Worm (Caenorhabditis elegans) whole organism, late embryonic: ENCODE data around the gene atf-4.

ENCODE experiments used
- F13H6.1 ChIP-seq: sonication (generic microtip); optimal IDR thresholded peaks from 2 replicates; lab custom pipeline; 2016; ENCODE audit warnings: missing genetic modification characterization, missing compliant biosample characterization
- K02D7.2 ChIP-seq: sonication (generic microtip); optimal IDR thresholded peaks from 2 replicates; lab custom pipeline; 2017; ENCODE audit warnings: mild to moderate bottlenecking, missing genetic modification characterization, missing compliant biosample characterization
- Y22D7AL.16 ChIP-seq: sonication (generic microtip); optimal IDR thresholded peaks from 2 replicates; lab custom pipeline; 2016; ENCODE audit warnings: missing genetic modification characterization, missing compliant biosample characterization
- ahr-1 ChIP-seq: sonication (generic microtip); optimal IDR thresholded peaks from 2 replicates; lab custom pipeline; 2016; ENCODE audit warnings: missing genetic modification characterization, missing compliant biosample characterization
- ama-1 ChIP-seq: fragments of 150-350 bp; optimal IDR thresholded peaks from 2 replicates; lab custom pipeline; 2014
- ceh-14 ChIP-seq: sonication (generic microtip); optimal IDR thresholded peaks from 2 replicates; lab custom pipeline; 2016; ENCODE audit warnings: missing genotype, missing genetic modification characterization, missing compliant biosample characterization
- ceh-18 ChIP-seq: sonication (generic microtip); optimal IDR thresholded peaks from 2 replicates; lab custom pipeline; 2016; ENCODE audit warnings: missing genetic modification characterization, missing compliant biosample characterization
- ceh-2 ChIP-seq: sonication (generic microtip); optimal IDR thresholded peaks from 2 replicates; lab custom pipeline; 2016; ENCODE audit warnings: missing genotype, missing genetic modification characterization, missing compliant biosample characterization
- ceh-24 ChIP-seq: sonication (generic microtip); optimal IDR thresholded peaks from 2 replicates; lab custom pipeline; 2016; ENCODE audit warnings: mild to moderate bottlenecking, missing genetic modification characterization, missing compliant biosample characterization
- ceh-30 ChIP-seq: fragments of 150-350 bp; optimal IDR thresholded peaks from 2 replicates; lab custom pipeline; 2014; ENCODE audit warnings: missing biosample characterization, missing genetic modification characterization
- ceh-31 ChIP-seq: sonication (generic microtip); optimal IDR thresholded peaks from 2 replicates; lab custom pipeline; 2016; ENCODE audit warnings: missing genetic modification characterization, missing compliant biosample characterization
- ceh-34 ChIP-seq: sonication (generic microtip); optimal IDR thresholded peaks from 2 replicates; lab custom pipeline; 2016; ENCODE audit warnings: mild to moderate bottlenecking, missing genetic modification characterization, missing compliant biosample characterization
- ceh-48 ChIP-seq: sonication (generic microtip); optimal IDR thresholded peaks from 2 replicates; lab custom pipeline; 2016; ENCODE audit warnings: missing genetic modification characterization, inconsistent platforms, missing compliant biosample characterization
- ceh-6 ChIP-seq: fragments of 200-800 bp; sonication (Bioruptor generic); optimal IDR thresholded peaks from 2 replicates; lab custom pipeline; 2018; ENCODE audit warnings: mild to moderate bottlenecking, missing genetic modification characterization, missing compliant biosample characterization
- dmd-4 ChIP-seq: sonication (generic microtip); optimal IDR thresholded peaks from 2 replicates; lab custom pipeline; 2016; ENCODE audit warnings: borderline replicate concordance, missing genetic modification characterization, missing compliant biosample characterization
- dve-1 ChIP-seq: sonication (generic microtip); optimal IDR thresholded peaks from 2 replicates; lab custom pipeline; 2017; ENCODE audit warnings: antibody characterized with exemption, mild to moderate bottlenecking, missing genetic modification characterization, missing compliant biosample characterization
- elt-2 ChIP-seq: sonication (generic microtip); optimal IDR thresholded peaks from 2 replicates; lab custom pipeline; 2016; ENCODE audit warnings: missing genetic modification reagents, missing genetic modification characterization, missing compliant biosample characterization
- ets-4 ChIP-seq: sonication (generic microtip); optimal IDR thresholded peaks from 2 replicates; lab custom pipeline; 2016; ENCODE audit warnings: missing genetic modification characterization, missing compliant biosample characterization
- fax-1 ChIP-seq: sonication (generic microtip); optimal IDR thresholded peaks from 2 replicates; lab custom pipeline; 2016; ENCODE audit warnings: missing genotype, missing genetic modification characterization, missing compliant biosample characterization
- fkh-10 ChIP-seq: fragments of 150-350 bp; optimal IDR thresholded peaks from 2 replicates; lab custom pipeline; 2014; ENCODE audit warnings: missing biosample characterization, missing genetic modification reagents, missing genetic modification characterization
- gmeb-2 ChIP-seq: sonication (generic microtip); optimal IDR thresholded peaks from 2 replicates; lab custom pipeline; 2016; ENCODE audit warnings: missing genetic modification characterization, inconsistent platforms, missing compliant biosample characterization
- hlh-30 ChIP-seq: sonication (generic microtip); optimal IDR thresholded peaks from 2 replicates; lab custom pipeline; 2017; ENCODE audit warnings: antibody characterized with exemption, missing genetic modification characterization, missing compliant biosample characterization; ENCODE audit not compliant: insufficient read depth
- hlh-6 ChIP-seq: sonication (generic microtip); optimal IDR thresholded peaks from 2 replicates; lab custom pipeline; 2016; ENCODE audit warnings: missing genotype, missing genetic modification characterization, missing compliant biosample characterization
- hlh-8 ChIP-seq: sonication (generic microtip); optimal IDR thresholded peaks from 2 replicates; lab custom pipeline; 2016; ENCODE audit warnings: missing genotype, missing genetic modification characterization, missing compliant biosample characterization
- lin-11 ChIP-seq: fragments of 200-800 bp; sonication (Bioruptor generic); optimal IDR thresholded peaks from 2 replicates; lab custom pipeline; 2018; ENCODE audit warnings: mild to moderate bottlenecking, missing genetic modification characterization, missing compliant biosample characterization
- madf-2 ChIP-seq: sonication (generic microtip); optimal IDR thresholded peaks from 2 replicates; lab custom pipeline; 2017; ENCODE audit warnings: missing genetic modification characterization, missing compliant biosample characterization
- mec-3 ChIP-seq: sonication (generic microtip); optimal IDR thresholded peaks from 2 replicates; lab custom pipeline; 2016; ENCODE audit warnings: borderline replicate concordance, missing genetic modification characterization, missing compliant biosample characterization
- nfya-1 ChIP-seq: sonication (generic microtip); optimal IDR thresholded peaks from 2 replicates; lab custom pipeline; 2017; ENCODE audit warnings: missing genetic modification characterization, mild to moderate bottlenecking, missing compliant biosample characterization, antibody characterized with exemption, moderate library complexity
- npax-4 ChIP-seq: sonication (generic microtip); optimal IDR thresholded peaks from 2 replicates; lab custom pipeline; 2016; ENCODE audit warnings: missing genetic modification characterization, missing compliant biosample characterization
- pqm-1 ChIP-seq: sonication (generic microtip); optimal IDR thresholded peaks from 2 replicates; lab custom pipeline; 2016; ENCODE audit warnings: missing genetic modification characterization, missing compliant biosample characterization
- ref-2 ChIP-seq: sonication (generic microtip); optimal IDR thresholded peaks from 2 replicates; lab custom pipeline; 2016; ENCODE audit warnings: missing genetic modification characterization, missing compliant biosample characterization
- rnt-1 ChIP-seq: sonication (generic microtip); optimal IDR thresholded peaks from 2 replicates; lab custom pipeline; 2016; ENCODE audit warnings: missing genetic modification characterization, missing compliant biosample characterization
- sdc-2 ChIP-seq: sonication (generic microtip); optimal IDR thresholded peaks from 2 replicates; lab custom pipeline; 2016; ENCODE audit warnings: missing genotype, missing genetic modification characterization, missing compliant biosample characterization
- sox-2 ChIP-seq: fragments of 200-800 bp; sonication (Bioruptor generic); IDR thresholded peaks from 2 replicates; pipeline ENCODE4 v1.3.6; 2022; ENCODE audit warnings: missing genetic modification reagents, missing genetic modification characterization, missing compliant biosample characterization
- syd-9 ChIP-seq: sonication (generic microtip); optimal IDR thresholded peaks from 2 replicates; lab custom pipeline; 2016; ENCODE audit warnings: mild to moderate bottlenecking, missing genetic modification characterization, moderate library complexity, missing compliant biosample characterization
- tbx-2 ChIP-seq: sonication (generic microtip); optimal IDR thresholded peaks from 2 replicates; lab custom pipeline; 2016; ENCODE audit warnings: missing genetic modification characterization, missing compliant biosample characterization
- unc-55 ChIP-seq: sonication (generic microtip); optimal IDR thresholded peaks from 2 replicates; lab custom pipeline; 2017; ENCODE audit warnings: missing biosample characterization, missing genetic modification reagents, missing genetic modification characterization
- unc-86 ChIP-seq: sonication (generic microtip); optimal IDR thresholded peaks from 2 replicates; lab custom pipeline; 2016; ENCODE audit warnings: missing genetic modification characterization, missing compliant biosample characterization
- zip-5 ChIP-seq: sonication (generic microtip); optimal IDR thresholded peaks from 2 replicates; lab custom pipeline; 2016; ENCODE audit warnings: missing genetic modification characterization, missing compliant biosample characterization
- ztf-16 ChIP-seq: sonication (generic microtip); optimal IDR thresholded peaks from 2 replicates; lab custom pipeline; 2017; ENCODE audit warnings: missing genetic modification characterization, missing compliant biosample characterization

Gene atf-4

DNA sequence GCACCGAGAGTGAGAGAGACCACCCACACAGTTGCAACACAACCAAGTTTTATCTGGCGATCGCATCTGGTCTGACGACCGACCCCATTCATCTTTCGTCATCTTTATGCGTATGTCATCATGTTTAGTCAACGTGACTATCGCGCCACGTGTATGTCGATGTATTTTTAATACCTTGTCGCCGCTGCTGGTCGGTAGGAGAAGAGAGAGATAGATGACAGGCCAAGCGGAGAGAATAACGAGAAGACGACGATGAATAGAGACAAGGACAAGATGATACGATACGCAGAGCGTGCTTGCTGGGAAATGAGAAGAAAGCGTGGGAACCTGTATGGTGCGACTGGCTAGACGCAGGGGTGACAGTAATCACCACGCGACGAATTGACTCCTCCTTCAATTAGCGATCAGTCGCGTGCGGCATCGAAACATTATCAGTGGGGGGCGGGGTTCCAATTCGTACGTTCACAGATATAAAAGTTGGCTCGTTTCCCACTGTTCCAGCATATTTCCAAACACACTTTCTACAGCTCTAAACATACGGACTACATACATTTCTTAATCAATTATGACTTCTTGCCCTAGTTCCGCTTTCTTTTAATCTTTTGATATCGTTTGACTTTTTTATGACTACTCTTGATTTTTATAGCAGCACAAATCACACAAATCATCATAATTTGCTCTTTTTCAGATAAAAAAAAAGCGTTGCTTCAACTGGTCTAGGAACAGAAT is 20.1 kb downstream of the atf-4 start, which contains the start of gene tatn-1:
Gene tatn-1 (plus strand): TSS at position 689 of the 729 bp plus-strand sequence.
- TF ChIP-seq sox-2 (GFP tag; lab: Robert Waterston, UW) (no peak), unc-55 (GFP tag; lab: Kevin White, UChicago) (peak; percentile 56), ceh-48 (tag; lab: Kevin White, UChicago) (no peak), elt-2 (tag; lab: Kevin White, UChicago) (peak; percentile 24), ets-4 (tag; lab: Kevin White, UChicago) (no peak), dve-1 (peak; percentile 26), hlh-8 (tag; lab: Kevin White, UChicago) (no peak), sdc-2 (tag; lab: Kevin White, UChicago) (peak; percentile 14), fax-1 (tag; lab: Kevin White, UChicago) (no peak), pqm-1 (tag; lab: Kevin White, UChicago) (peak; percentile 13), hlh-30 (tag; lab: Kevin White, UChicago) (peak; percentile 29), hlh-6 (no peak), ceh-18 (peak; percentile 19), K02D7.2 (no peak), npax-4 (tag; lab: Kevin White, UChicago) (no peak), ahr-1 (tag; lab: Kevin White, UChicago) (no peak), ceh-6 (GFP tag; lab: Kevin White, UChicago) (no peak), ref-2 (tag; lab: Kevin White, UChicago) (peak; percentile 64), unc-86 (no peak), ceh-30 (tag; lab: Kevin White, UChicago) (no peak), tbx-2 (tag; lab: Kevin White, UChicago) (peak; percentile 20), rnt-1 (tag; lab: Kevin White, UChicago) (peak; percentile 75), nfya-1 (tag; lab: Kevin White, UChicago) (peak; percentile 16), ceh-14 (tag; lab: Kevin White, UChicago) (no peak), F13H6.1 (tag; lab: Kevin White, UChicago) (peak; percentile 38), Y22D7AL.16 (tag; lab: Kevin White, UChicago) (no peak)
- TF ChIP-seq, all 69 proteins: peak for 12

DNA sequence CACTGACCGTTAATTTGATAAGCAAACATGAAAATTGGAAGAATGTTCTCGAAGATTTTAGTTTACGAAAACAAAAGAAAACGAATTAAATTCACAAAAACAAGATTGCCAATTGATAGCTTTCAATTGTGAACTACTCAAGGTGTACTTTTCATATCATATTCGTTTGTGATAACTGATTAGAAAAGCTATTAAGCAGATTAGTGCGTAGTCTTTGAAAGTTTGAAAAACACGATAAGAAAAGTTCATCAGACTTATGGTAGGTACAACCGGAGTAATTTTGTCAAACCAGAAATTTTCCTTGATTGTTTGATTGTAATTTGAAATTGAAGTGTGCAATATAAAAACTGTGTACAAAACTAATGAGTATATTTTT is 23.1 kb downstream of the atf-4 start:
- no peak for TF ChIP-seq ceh-48 (tag; lab: Kevin White, UChicago)
- TF ChIP-seq ahr-1 (tag; lab: Kevin White, UChicago), result no peak
- no peak for TF ChIP-seq F13H6.1 (tag; lab: Kevin White, UChicago)
- TF ChIP-seq gmeb-2 (tag; lab: Kevin White, UChicago), result no peak
- no peak for TF ChIP-seq ceh-14 (tag; lab: Kevin White, UChicago)
- TF ChIP-seq zip-5, result no peak
- TF ChIP-seq mec-3 (tag; lab: Kevin White, UChicago), result no peak
- no peak for TF ChIP-seq hlh-30 (tag; lab: Kevin White, UChicago)
- no peak for TF ChIP-seq ceh-24
- no peak for TF ChIP-seq lin-11 (tag; lab: Kevin White, UChicago)
- no peak for TF ChIP-seq madf-2 (tag; lab: Kevin White, UChicago)
- no peak for TF ChIP-seq ceh-31 (tag; lab: Kevin White, UChicago)
- TF ChIP-seq ceh-2, result no peak
- no peak for TF ChIP-seq dve-1
- no peak for TF ChIP-seq ets-4 (tag; lab: Kevin White, UChicago)
- TF ChIP-seq unc-55 (GFP tag; lab: Kevin White, UChicago), result no peak
- no peak for TF ChIP-seq npax-4 (tag; lab: Kevin White, UChicago)
- TF ChIP-seq dmd-4, result no peak

DNA sequence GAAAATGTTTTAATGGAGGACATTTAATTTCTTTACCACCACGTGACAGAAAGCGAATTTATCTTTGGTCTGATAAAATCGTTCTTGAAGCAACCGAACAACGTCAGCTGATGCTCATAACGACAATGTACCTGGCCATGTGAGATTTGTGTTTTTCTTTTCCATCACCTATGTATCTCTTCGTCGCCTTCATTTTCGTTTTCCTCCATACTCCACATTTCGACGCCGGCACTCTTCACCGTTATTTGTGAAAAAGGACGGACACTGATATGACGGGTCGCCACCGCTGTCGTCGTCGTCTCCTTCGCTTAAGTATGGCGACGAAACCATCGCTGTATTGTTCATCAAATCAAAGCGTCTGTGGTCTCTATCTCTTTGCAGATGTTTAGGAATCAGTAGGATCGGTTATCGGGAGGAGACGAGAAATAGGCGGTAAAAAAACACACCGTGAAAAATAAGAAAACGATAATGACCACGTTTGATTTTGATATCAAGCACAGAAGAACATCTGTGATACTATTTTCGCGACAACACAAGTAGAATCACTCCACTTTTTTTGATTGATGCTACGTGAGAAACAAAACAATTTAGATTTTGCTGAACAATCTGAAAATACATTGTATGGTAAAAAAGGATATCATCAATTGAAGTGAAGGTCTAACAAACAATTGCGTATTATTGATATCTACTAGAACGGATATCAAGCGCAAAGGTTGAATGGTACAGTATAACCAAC is 23.6 kb downstream of the atf-4 start:
- TF ChIP-seq sox-2 (GFP tag; lab: Robert Waterston, UW) (no peak), ztf-16 (tag; lab: Kevin White, UChicago) (no peak), ceh-2 (no peak), unc-55 (GFP tag; lab: Kevin White, UChicago) (no peak), madf-2 (tag; lab: Kevin White, UChicago) (no peak), hlh-8 (tag; lab: Kevin White, UChicago) (no peak), fkh-10 (no peak), ama-1 (no peak), syd-9 (tag; lab: Kevin White, UChicago) (no peak), ref-2 (tag; lab: Kevin White, UChicago) (no peak), ceh-18 (no peak), dmd-4 (no peak), Y22D7AL.16 (tag; lab: Kevin White, UChicago) (no peak), ceh-34 (tag; lab: Kevin White, UChicago) (no peak), zip-5 (no peak), ets-4 (tag; lab: Kevin White, UChicago) (no peak)
